Worm (Caenorhabditis elegans): ENCODE measurements around the gene rfip-2.

DNA sequence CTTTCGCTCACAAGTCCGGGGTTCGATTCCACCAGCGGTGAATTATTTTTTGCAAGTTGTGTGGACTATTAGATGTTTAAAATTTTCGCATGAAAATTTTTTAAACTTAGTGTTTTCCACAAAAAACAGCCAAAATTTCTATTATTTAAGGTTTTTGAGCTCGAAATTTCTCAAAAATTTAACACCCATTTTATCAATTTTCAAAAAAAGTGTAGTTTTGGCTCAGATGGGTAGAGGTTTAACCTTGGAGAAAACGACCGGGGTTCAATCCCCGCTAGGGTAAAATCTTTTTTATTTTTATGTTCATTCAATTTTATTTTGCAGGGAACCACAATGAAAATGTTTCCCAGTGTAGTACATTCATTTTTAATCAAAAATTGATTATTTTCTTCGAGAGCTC, 45.7 kb downstream of the rfip-2 start:
- no peak for TF ChIP-seq ztf-23 (GFP tag; IDR thresholded peaks at IDR 0.05)
- TF ChIP-seq med-1 (GFP tag; optimal IDR thresholded peaks at IDR 0.05; ENCODE audit: insufficient read depth) = no peak
- TF ChIP-seq ref-1 (GFP tag; conservative IDR thresholded peaks at IDR 0.05) = no peak
- TF ChIP-seq cog-1 (tag; optimal IDR thresholded peaks at IDR 0.05) = no peak
- TF ChIP-seq klf-2 (GFP tag; conservative IDR thresholded peaks at IDR 0.05) = no peak

Data from whole organism, midembryonic.